Worm (Caenorhabditis elegans): Measurements from ENCODE around the gene Y77E11A.16.

Gene Y77E11A.16

ce11 chrIV:1458192-1458591 is 27.0 kb upstream of the Y77E11A.16 start:
- TF ChIP-seq T22C8.4 (GFP tag; IDR thresholded peaks at IDR 0.05), result no peak
- no peak for TF ChIP-seq ztf-23 (GFP tag; IDR thresholded peaks at IDR 0.05)
- TF ChIP-seq med-1 (GFP tag; optimal IDR thresholded peaks at IDR 0.05; ENCODE audit: insufficient read depth), result no peak
- no peak for TF ChIP-seq ztf-29 (GFP tag; IDR thresholded peaks at IDR 0.05)
- TF ChIP-seq ref-1 (GFP tag; conservative IDR thresholded peaks at IDR 0.05), result no peak
- TF ChIP-seq cog-1 (tag; optimal IDR thresholded peaks at IDR 0.05), result no peak
- TF ChIP-seq tab-1 (GFP tag; IDR thresholded peaks at IDR 0.05), result no peak
- no peak for TF ChIP-seq flt-1 (GFP tag; IDR thresholded peaks at IDR 0.05)
- TF ChIP-seq klf-2 (GFP tag; conservative IDR thresholded peaks at IDR 0.05), result no peak

DNA sequence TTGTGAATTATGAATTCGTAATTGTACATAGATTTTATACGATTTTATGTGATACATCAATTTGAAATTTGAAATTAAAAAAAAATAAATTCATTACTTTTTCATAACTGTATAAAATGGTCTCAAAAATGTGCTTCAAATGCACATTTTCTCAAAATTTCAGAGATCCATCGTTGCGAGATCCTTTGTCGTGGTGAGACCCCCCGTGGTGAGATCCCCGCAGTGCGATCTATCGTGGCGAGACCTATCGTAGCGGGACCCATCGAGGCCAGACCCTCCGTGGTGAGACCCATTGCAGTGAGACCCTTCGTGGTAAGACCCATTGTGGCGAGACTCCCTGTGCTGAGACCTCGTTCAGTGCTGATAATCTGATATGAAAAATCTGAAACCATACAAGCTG is 25.8 kb upstream of the Y77E11A.16 start:
- TF ChIP-seq ztf-23 (GFP tag; IDR thresholded peaks at IDR 0.05) (no peak), med-1 (GFP tag; optimal IDR thresholded peaks at IDR 0.05; ENCODE audit: insufficient read depth) (no peak), flt-1 (GFP tag; IDR thresholded peaks at IDR 0.05) (no peak), klf-2 (GFP tag; conservative IDR thresholded peaks at IDR 0.05) (no peak), ref-1 (GFP tag; conservative IDR thresholded peaks at IDR 0.05) (no peak), tab-1 (GFP tag; IDR thresholded peaks at IDR 0.05) (no peak), T22C8.4 (GFP tag; IDR thresholded peaks at IDR 0.05) (no peak), ztf-29 (GFP tag; IDR thresholded peaks at IDR 0.05) (no peak), cog-1 (tag; optimal IDR thresholded peaks at IDR 0.05) (no peak)

DNA sequence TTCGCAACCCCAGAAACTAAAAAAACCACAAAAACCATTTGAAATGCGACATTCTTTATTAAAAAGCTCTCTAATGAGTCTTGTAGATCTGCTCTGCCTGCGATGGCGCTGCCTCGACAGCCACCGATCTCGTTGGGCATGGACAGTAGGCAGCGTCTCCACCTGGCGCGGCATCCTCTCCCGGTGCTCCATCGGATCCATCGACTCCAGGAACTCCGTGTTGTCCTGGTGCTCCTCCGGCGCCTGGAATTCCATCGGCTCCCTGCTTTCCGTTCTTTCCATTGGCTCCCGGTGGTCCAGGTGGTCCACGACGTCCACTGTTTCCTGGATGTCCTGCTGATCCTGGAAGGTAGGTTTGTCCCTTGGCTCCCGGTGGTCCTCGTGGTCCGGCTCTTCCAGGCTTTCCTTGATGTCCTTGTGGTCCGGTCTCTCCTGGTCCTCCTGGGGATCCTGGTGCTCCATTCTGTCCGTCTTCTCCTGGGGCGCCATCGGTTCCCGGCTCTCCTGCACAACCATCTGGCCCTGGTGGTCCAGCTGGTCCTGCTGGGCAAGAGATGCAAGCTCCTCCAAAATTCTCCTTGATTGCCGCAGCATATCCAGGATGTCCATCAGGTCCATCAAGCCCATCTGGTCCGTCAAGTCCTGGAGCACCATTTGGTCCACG is 25.3 kb upstream of the Y77E11A.16 start:
- TF ChIP-seq tab-1 (GFP tag; IDR thresholded peaks at IDR 0.05), result no peak
- TF ChIP-seq ztf-23 (GFP tag; IDR thresholded peaks at IDR 0.05), result no peak
- TF ChIP-seq ztf-29 (GFP tag; IDR thresholded peaks at IDR 0.05), result no peak
- TF ChIP-seq klf-2 (GFP tag; conservative IDR thresholded peaks at IDR 0.05), result no peak
- no peak for TF ChIP-seq ref-1 (GFP tag; conservative IDR thresholded peaks at IDR 0.05)
- no peak for TF ChIP-seq T22C8.4 (GFP tag; IDR thresholded peaks at IDR 0.05)
- TF ChIP-seq med-1 (GFP tag; optimal IDR thresholded peaks at IDR 0.05; ENCODE audit: insufficient read depth), result no peak
- no peak for TF ChIP-seq flt-1 (GFP tag; IDR thresholded peaks at IDR 0.05)
- no peak for TF ChIP-seq cog-1 (tag; optimal IDR thresholded peaks at IDR 0.05)

ce11 chrIV:1460686-1461085 is 24.5 kb upstream of the Y77E11A.16 start, which contains the start of gene col-106:
col-106 (minus strand) TSS chrIV:1460786.
- TF ChIP-seq flt-1 (GFP tag; IDR thresholded peaks at IDR 0.05) (no peak), ref-1 (GFP tag; conservative IDR thresholded peaks at IDR 0.05) (no peak)

ce11 chrIV:1461463-1461862 is 23.8 kb upstream of the Y77E11A.16 start:
- TF ChIP-seq cog-1 (tag; optimal IDR thresholded peaks at IDR 0.05) (no peak), T22C8.4 (GFP tag; IDR thresholded peaks at IDR 0.05) (no peak), flt-1 (GFP tag; IDR thresholded peaks at IDR 0.05) (no peak), tab-1 (GFP tag; IDR thresholded peaks at IDR 0.05) (no peak), ztf-23 (GFP tag; IDR thresholded peaks at IDR 0.05) (no peak), ztf-29 (GFP tag; IDR thresholded peaks at IDR 0.05) (no peak), klf-2 (GFP tag; conservative IDR thresholded peaks at IDR 0.05) (no peak), med-1 (GFP tag; optimal IDR thresholded peaks at IDR 0.05; ENCODE audit: insufficient read depth) (no peak), ref-1 (GFP tag; conservative IDR thresholded peaks at IDR 0.05) (no peak)

DNA sequence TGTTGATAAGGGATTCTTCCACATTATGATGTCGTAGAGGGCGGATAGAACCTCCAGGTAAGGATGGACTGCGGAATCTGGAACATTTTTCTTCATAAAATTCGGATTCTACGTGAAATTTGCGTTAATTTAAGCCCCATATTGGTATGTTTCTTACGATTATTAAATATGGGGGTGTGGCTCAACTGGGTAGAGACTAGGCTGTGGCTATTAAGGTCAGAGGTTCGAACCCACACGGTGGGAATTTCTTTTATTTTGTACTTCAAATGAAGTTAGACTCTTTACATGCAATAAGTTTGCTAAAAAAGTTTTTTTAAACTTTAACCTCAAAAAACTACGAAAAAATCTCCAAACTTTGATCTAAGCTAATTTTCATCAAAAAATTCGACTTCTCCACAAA is 19.8 kb upstream of the Y77E11A.16 start:
- TF ChIP-seq tab-1 (GFP tag; IDR thresholded peaks at IDR 0.05) (no peak), T22C8.4 (GFP tag; IDR thresholded peaks at IDR 0.05) (no peak), ztf-23 (GFP tag; IDR thresholded peaks at IDR 0.05) (no peak), ztf-29 (GFP tag; IDR thresholded peaks at IDR 0.05) (no peak), flt-1 (GFP tag; IDR thresholded peaks at IDR 0.05) (no peak), cog-1 (tag; optimal IDR thresholded peaks at IDR 0.05) (no peak)

DNA sequence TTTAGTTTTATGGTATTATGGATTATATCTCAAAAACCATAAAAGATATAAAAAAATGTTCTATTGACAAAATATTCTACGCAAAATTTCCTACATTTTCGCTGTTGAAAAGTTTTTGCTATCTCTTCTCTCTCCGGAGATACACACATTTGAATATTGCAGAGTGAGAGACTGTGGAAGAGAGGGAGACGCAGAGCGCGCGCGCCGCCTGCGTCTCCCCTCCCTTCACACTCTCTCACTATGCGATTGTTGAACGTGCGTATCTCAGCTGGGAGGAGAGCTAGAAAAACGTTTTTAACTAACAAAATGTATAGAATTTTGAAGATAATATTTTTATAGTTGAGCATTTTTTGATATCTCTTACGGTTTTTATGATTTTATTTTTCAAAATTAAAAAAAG is 16.1 kb upstream of the Y77E11A.16 start:
- no peak for TF ChIP-seq ztf-23 (GFP tag; IDR thresholded peaks at IDR 0.05)

DNA sequence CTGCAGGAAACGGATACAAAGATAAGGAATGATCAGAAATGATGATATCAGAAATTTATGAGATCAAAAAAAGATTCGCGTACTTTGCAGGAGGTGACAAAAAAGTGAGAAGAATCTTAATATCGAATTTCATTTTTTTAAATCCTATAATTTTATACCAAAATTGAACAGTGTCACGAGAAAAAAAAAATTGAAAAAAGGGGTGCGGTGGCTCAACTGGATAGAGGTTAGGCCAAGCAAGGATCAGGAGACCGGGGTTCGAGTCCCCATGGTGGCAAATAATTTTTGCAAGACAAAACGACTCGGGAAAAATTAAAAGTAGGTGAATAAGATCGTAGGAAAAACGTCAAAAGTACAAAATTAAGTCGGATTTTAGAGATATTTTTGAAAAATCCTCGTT is 14.9 kb upstream of the Y77E11A.16 start:
- TF ChIP-seq T22C8.4 (GFP tag; IDR thresholded peaks at IDR 0.05), result no peak
- TF ChIP-seq ztf-23 (GFP tag; IDR thresholded peaks at IDR 0.05), result no peak
- TF ChIP-seq tab-1 (GFP tag; IDR thresholded peaks at IDR 0.05), result no peak
- no peak for TF ChIP-seq cog-1 (tag; optimal IDR thresholded peaks at IDR 0.05)
- no peak for TF ChIP-seq med-1 (GFP tag; optimal IDR thresholded peaks at IDR 0.05; ENCODE audit: insufficient read depth)
- no peak for TF ChIP-seq klf-2 (GFP tag; conservative IDR thresholded peaks at IDR 0.05)

DNA sequence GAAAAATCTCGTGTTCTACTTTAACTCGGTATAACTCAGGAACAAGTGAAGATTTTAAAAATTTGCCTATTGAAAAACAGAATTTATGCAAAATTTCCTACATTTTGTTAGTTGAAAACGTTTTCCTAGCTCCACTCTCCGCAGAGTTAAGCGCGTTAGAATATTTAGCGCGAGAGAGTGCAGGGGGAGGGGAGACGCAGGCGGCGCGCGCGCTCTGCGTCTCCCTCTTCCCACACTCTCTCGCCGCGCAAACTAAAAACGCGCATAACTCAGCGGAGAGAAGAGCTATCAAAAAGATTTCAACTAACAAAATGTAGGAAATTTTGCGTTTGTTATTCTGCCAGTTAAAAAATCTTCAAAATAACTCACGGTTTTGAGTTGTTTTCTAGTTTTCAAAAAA is 13.1 kb upstream of the Y77E11A.16 start:
- TF ChIP-seq ztf-29 (GFP tag; IDR thresholded peaks at IDR 0.05), result no peak
- no peak for TF ChIP-seq ref-1 (GFP tag; conservative IDR thresholded peaks at IDR 0.05)
- no peak for TF ChIP-seq cog-1 (tag; optimal IDR thresholded peaks at IDR 0.05)
- no peak for TF ChIP-seq tab-1 (GFP tag; IDR thresholded peaks at IDR 0.05)
- TF ChIP-seq T22C8.4 (GFP tag; IDR thresholded peaks at IDR 0.05), result no peak
- TF ChIP-seq klf-2 (GFP tag; conservative IDR thresholded peaks at IDR 0.05), result no peak
- TF ChIP-seq ztf-23 (GFP tag; IDR thresholded peaks at IDR 0.05), result no peak
- no peak for TF ChIP-seq flt-1 (GFP tag; IDR thresholded peaks at IDR 0.05)
- TF ChIP-seq med-1 (GFP tag; optimal IDR thresholded peaks at IDR 0.05; ENCODE audit: insufficient read depth), result no peak

- TF ChIP-seq klf-2 (GFP tag; conservative IDR thresholded peaks at IDR 0.05), result no peak
- no peak for TF ChIP-seq ref-1 (GFP tag; conservative IDR thresholded peaks at IDR 0.05)
- no peak for TF ChIP-seq T22C8.4 (GFP tag; IDR thresholded peaks at IDR 0.05)
- TF ChIP-seq flt-1 (GFP tag; IDR thresholded peaks at IDR 0.05), result no peak
- no peak for TF ChIP-seq ztf-23 (GFP tag; IDR thresholded peaks at IDR 0.05)
- no peak for TF ChIP-seq ztf-29 (GFP tag; IDR thresholded peaks at IDR 0.05)
- TF ChIP-seq med-1 (GFP tag; optimal IDR thresholded peaks at IDR 0.05; ENCODE audit: insufficient read depth), result no peak
- TF ChIP-seq cog-1 (tag; optimal IDR thresholded peaks at IDR 0.05), result no peak
- no peak for TF ChIP-seq tab-1 (GFP tag; IDR thresholded peaks at IDR 0.05)
Observed at ce11 chrIV:1475009-1475408, 10.2 kb upstream of the Y77E11A.16 start, which contains the start of gene Y77E11A.12. Y77E11A.12 (minus strand) TSS chrIV:1475109.

All from whole organism, midembryonic.